Worm (Caenorhabditis elegans): ENCODE measurements around the gene srh-113.

Gene srh-113

DNA sequence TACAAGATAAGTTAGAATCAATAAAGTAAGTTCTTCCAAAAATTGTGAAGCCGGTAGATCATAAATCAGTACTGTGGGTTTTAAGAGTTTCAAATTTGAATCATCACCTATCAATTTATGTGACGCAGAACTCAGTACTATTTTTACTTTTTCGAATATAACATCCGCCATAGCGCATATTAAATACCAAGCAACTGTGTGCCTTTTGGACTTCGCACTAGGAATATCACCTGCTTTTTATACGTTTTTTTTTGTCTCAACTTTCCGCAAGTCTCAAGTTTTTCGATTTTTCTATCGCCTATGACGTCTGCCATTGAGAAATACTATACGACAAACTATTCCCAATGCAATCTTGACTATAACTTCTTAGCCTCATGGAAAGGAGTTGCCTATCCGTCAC, at the start of gene srh-113:
Gene srh-113 (plus strand): TSS at position 301 of the 400 bp plus-strand sequence.
- TF ChIP-seq lsy-2 (tag; optimal IDR thresholded peaks at IDR 0.05): no peak
- TF ChIP-seq aly-2 (tag; optimal IDR thresholded peaks at IDR 0.05): no peak
- no peak for TF ChIP-seq snpc-4 (tag; optimal IDR thresholded peaks at IDR 0.05)
- no peak for TF ChIP-seq unc-62 (GFP tag; optimal IDR thresholded peaks at IDR 0.05)
- TF ChIP-seq nhr-21 (tag; optimal IDR thresholded peaks at IDR 0.05): no peak
- TF ChIP-seq nhr-11 (tag; optimal IDR thresholded peaks at IDR 0.05): no peak
- no peak for TF ChIP-seq nhr-25 (tag; optimal IDR thresholded peaks at IDR 0.05)
- no peak for TF ChIP-seq lin-11 (tag; optimal IDR thresholded peaks at IDR 0.05)
- no peak for TF ChIP-seq nhr-10 (tag; optimal IDR thresholded peaks at IDR 0.05)
- no peak for TF ChIP-seq crh-2 (tag; optimal IDR thresholded peaks at IDR 0.05)

DNA sequence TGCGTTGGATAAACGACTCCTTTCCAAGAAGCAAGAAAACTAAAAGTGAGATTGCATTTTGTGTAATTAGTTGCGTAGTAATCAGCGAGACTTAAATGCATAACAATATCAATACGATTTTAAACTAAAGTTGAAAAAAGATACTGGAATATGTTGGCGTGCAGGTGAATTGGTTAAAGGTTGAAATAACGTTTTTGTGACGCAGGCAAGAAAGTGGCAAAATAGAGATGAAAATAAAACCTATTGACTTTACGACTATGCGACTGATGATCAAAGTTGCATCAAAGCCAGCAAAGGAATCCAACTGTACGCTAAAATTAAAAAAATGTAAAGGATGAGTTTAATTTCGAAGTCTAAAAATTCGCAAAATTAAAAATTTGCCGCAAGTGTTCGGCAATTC, 47.4 kb upstream of the srh-113 start, which contains the start of gene srh-102:
Gene srh-102 (minus strand): TSS at position 101 of the 400 bp plus-strand sequence.
- TF ChIP-seq mdl-1 (tag; optimal IDR thresholded peaks at IDR 0.05) (no peak), elt-3 (tag; optimal IDR thresholded peaks at IDR 0.05) (no peak), nhr-237 (tag; optimal IDR thresholded peaks at IDR 0.05) (no peak), ztf-4 (tag; optimal IDR thresholded peaks at IDR 0.05) (no peak), sem-4 (tag; optimal IDR thresholded peaks at IDR 0.05) (no peak), lin-11 (tag; optimal IDR thresholded peaks at IDR 0.05) (no peak), unc-55 (GFP tag; optimal IDR thresholded peaks at IDR 0.05) (no peak), peb-1 (tag; optimal IDR thresholded peaks at IDR 0.05) (no peak), zag-1 (tag; optimal IDR thresholded peaks at IDR 0.05) (no peak), dmd-4 (tag; optimal IDR thresholded peaks at IDR 0.05) (no peak), nhr-23 (tag; optimal IDR thresholded peaks at IDR 0.05) (no peak), nhr-11 (tag; optimal IDR thresholded peaks at IDR 0.05) (no peak), nhr-21 (tag; optimal IDR thresholded peaks at IDR 0.05) (no peak), ZK546.5 (tag; optimal IDR thresholded peaks at IDR 0.05) (no peak), ceh-82 (tag; optimal IDR thresholded peaks at IDR 0.05) (no peak), mab-5 (tag; optimal IDR thresholded peaks at IDR 0.05) (no peak), C34F6.9 (tag; optimal IDR thresholded peaks at IDR 0.05) (no peak), lsy-2 (tag; optimal IDR thresholded peaks at IDR 0.05) (no peak), ztf-1 (GFP tag; conservative IDR thresholded peaks at IDR 0.05) (no peak)

DNA sequence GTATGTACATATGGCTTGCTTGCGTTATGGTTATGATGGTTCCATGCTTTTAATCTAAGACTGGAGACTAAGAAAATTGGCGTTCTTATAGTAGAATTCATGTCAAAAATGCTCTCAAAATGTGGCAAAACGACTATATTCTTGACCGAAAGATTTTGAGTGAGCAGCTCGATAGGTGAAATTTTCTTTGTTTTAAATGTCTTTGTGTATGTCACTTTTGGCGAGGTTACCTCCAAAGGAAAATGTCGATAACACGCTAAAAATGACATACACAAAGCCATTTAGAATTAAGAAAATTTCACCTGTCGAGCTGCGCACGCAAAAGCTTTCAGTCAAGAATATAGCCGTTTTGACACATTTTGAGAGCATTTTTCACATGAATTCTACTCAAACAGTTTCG, 45.4 kb upstream of the srh-113 start, which contains the start of gene srz-66:
Gene srz-66 (minus strand): TSS at position 101 of the 400 bp plus-strand sequence.
- TF ChIP-seq zag-1 (tag; optimal IDR thresholded peaks at IDR 0.05) (no peak), mdl-1 (tag; optimal IDR thresholded peaks at IDR 0.05) (no peak)

DNA sequence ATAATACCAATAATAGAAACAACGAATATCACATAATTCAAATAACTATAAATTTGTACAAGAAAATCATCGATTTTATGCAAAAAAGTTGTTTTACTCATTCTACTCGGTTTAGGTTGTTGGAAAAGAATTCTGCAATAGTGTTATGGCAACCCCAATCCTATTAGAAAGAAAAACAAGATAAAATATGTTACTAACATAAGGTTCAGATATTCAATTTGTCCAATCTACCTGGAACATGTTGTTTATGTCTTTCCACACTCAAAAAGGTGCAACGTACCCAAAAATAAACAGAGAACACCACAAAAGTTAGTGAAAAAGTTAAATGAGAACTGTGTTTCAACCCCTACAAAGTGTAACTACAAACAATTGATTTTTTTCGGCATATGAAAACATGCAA, 42.0 kb upstream of the srh-113 start, which contains the start of gene srw-51:
Gene srw-51 (minus strand): TSS at position 101 of the 400 bp plus-strand sequence.
- TF ChIP-seq mab-5 (tag; optimal IDR thresholded peaks at IDR 0.05): no peak
- no peak for TF ChIP-seq alr-1 (tag; optimal IDR thresholded peaks at IDR 0.05)
- no peak for TF ChIP-seq F13H6.1 (tag; optimal IDR thresholded peaks at IDR 0.05)
- no peak for TF ChIP-seq ztf-4 (tag; optimal IDR thresholded peaks at IDR 0.05)

DNA sequence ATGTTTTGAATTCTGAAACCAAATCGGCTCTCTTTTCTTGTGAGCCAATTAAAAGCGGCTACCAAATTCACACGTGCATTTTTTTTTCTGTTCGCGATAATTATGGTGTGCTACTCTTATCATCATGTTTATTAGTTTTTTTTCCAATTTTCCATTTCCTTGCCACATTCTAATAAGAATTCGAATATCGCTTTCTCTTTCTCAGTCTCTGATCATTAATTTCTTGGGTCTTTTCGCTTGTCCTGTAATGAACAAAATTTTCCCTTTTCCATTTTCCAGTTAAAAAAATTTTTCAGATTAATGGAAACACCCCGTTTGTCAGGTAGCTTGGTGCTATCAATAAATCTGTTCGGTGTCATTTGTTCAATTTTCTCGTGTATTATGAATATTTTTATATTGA, 41.3 kb upstream of the srh-113 start, which contains the start of gene srbc-26:
Gene srbc-26 (plus strand): TSS at position 301 of the 400 bp plus-strand sequence.
- TF ChIP-seq gmeb-1 (tag; optimal IDR thresholded peaks at IDR 0.05): no peak
- TF ChIP-seq ceh-16 (tag; optimal IDR thresholded peaks at IDR 0.05): no peak
- TF ChIP-seq nhr-11 (tag; optimal IDR thresholded peaks at IDR 0.05): no peak
- TF ChIP-seq sem-4 (tag; optimal IDR thresholded peaks at IDR 0.05): no peak
- no peak for TF ChIP-seq egl-27 (tag; optimal IDR thresholded peaks at IDR 0.05)
- TF ChIP-seq crh-2 (tag; optimal IDR thresholded peaks at IDR 0.05): no peak
- no peak for TF ChIP-seq nhr-10 (tag; optimal IDR thresholded peaks at IDR 0.05)
- TF ChIP-seq nhr-77 (tag; optimal IDR thresholded peaks at IDR 0.05): no peak
- TF ChIP-seq R02D3.7 (tag; optimal IDR thresholded peaks at IDR 0.05): no peak
- no peak for TF ChIP-seq ztf-1 (GFP tag; conservative IDR thresholded peaks at IDR 0.05)
- TF ChIP-seq F13H6.1 (tag; optimal IDR thresholded peaks at IDR 0.05): no peak
- TF ChIP-seq fos-1 (tag; optimal IDR thresholded peaks at IDR 0.05): no peak
- TF ChIP-seq mdl-1 (tag; optimal IDR thresholded peaks at IDR 0.05): no peak
- no peak for TF ChIP-seq nhr-129 (tag; optimal IDR thresholded peaks at IDR 0.05)
- no peak for TF ChIP-seq lin-11 (tag; optimal IDR thresholded peaks at IDR 0.05)
- no peak for TF ChIP-seq C34F6.9 (tag; optimal IDR thresholded peaks at IDR 0.05)

Data from whole organism, L2 larva.